Fruit fly (Drosophila melanogaster) whole organism, embryonic: ENCODE measurements around the gene CG31473.

Source experiments
- Atf-2 ChIP-seq: fragments of 200-800 bp; sonication (Bioruptor generic); optimal IDR thresholded peaks from 2 replicates; lab custom pipeline; 2016; ENCODE audit warnings: missing biosample characterization, missing genetic modification characterization
- Atf3 ChIP-seq: fragments of 200-800 bp; sonication (Bioruptor generic); optimal IDR thresholded peaks from 3 replicates; lab custom pipeline; 2016; ENCODE audit warnings: missing biosample characterization, missing genetic modification characterization
- B-H2 ChIP-seq: fragments of 200-800 bp; sonication (Bioruptor generic); optimal IDR thresholded peaks from 2 replicates; lab custom pipeline; 2018; ENCODE audit warnings: missing biosample characterization, mild to moderate bottlenecking, missing genetic modification characterization
- CG10431 ChIP-seq: fragments of 200-800 bp; sonication (Bioruptor generic); optimal IDR thresholded peaks from 3 replicates; lab custom pipeline; 2018; ENCODE audit warnings: missing biosample characterization, mild to moderate bottlenecking, missing genetic modification characterization
- CG10654 ChIP-seq: fragments of 200-800 bp; sonication (Bioruptor generic); optimal IDR thresholded peaks from 2 replicates; lab custom pipeline; 2016; ENCODE audit warnings: missing biosample characterization, missing genetic modification characterization
- CG11456 ChIP-seq: fragments of 200-800 bp; sonication (Bioruptor generic); IDR thresholded peaks from 3 replicates; pipeline ENCODE4 v1.3.6; 2022; ENCODE audit warnings: missing biosample characterization, missing genetic modification characterization
- CG12659 ChIP-seq: fragments of 200-800 bp; sonication (Bioruptor generic); optimal IDR thresholded peaks from 3 replicates; lab custom pipeline; 2017; ENCODE audit warnings: mild to moderate bottlenecking, missing biosample characterization, missing genetic modification reagents, missing genetic modification characterization
- CG12769 ChIP-seq: fragments of 200-800 bp; sonication (Bioruptor generic); optimal IDR thresholded peaks from 2 replicates; lab custom pipeline; 2019; ENCODE audit warnings: missing biosample characterization, mild to moderate bottlenecking, missing genetic modification characterization, moderate library complexity
- CG13296 ChIP-seq: fragments of 200-800 bp; sonication (Bioruptor generic); optimal IDR thresholded peaks from 3 replicates; lab custom pipeline; 2018; ENCODE audit warnings: missing biosample characterization, mild to moderate bottlenecking, missing genetic modification characterization
- CG15696 ChIP-seq: fragments of 200-800 bp; sonication (Bioruptor generic); optimal IDR thresholded peaks from 2 replicates; lab custom pipeline; 2019; ENCODE audit warnings: missing biosample characterization, mild to moderate bottlenecking, missing genetic modification characterization, moderate library complexity
- CG1602 ChIP-seq: fragments of 200-800 bp; sonication (Bioruptor generic); optimal IDR thresholded peaks from 3 replicates; lab custom pipeline; 2016; ENCODE audit warnings: missing biosample characterization, missing genetic modification characterization
- CG17385 ChIP-seq: fragments of 200-800 bp; sonication (Bioruptor generic); optimal IDR thresholded peaks from 3 replicates; lab custom pipeline; 2018; ENCODE audit warnings: missing biosample characterization, mild to moderate bottlenecking, missing genetic modification characterization
- CG17612 ChIP-seq: fragments of 200-800 bp; sonication (Bioruptor generic); IDR thresholded peaks from 2 replicates; pipeline ENCODE4 v1.3.6; 2022; ENCODE audit warnings: missing biosample characterization, missing genetic modification characterization
- CG18476 ChIP-seq: fragments of 200-800 bp; sonication (Bioruptor generic); optimal IDR thresholded peaks from 2 replicates; lab custom pipeline; 2016; ENCODE audit warnings: missing biosample characterization, mild to moderate bottlenecking, missing genetic modification characterization
- CG2120 ChIP-seq: fragments of 200-800 bp; sonication (Bioruptor generic); optimal IDR thresholded peaks from 3 replicates; lab custom pipeline; 2016; ENCODE audit warnings: missing biosample characterization, missing genetic modification characterization
- CG31441 ChIP-seq: fragments of 200-800 bp; sonication (Bioruptor generic); IDR thresholded peaks from 2 replicates; pipeline ENCODE4 v1.3.6; 2022; ENCODE audit warnings: missing biosample characterization, missing genetic modification characterization
- CG3847 ChIP-seq: fragments of 200-800 bp; sonication (Bioruptor generic); IDR thresholded peaks from 2 replicates; pipeline ENCODE4 v1.3.6; 2022; ENCODE audit warnings: missing biosample characterization, missing genetic modification characterization
- CG4820 ChIP-seq: fragments of 200-800 bp; sonication (Bioruptor generic); optimal IDR thresholded peaks from 3 replicates; lab custom pipeline; 2016; ENCODE audit warnings: missing biosample characterization, missing genetic modification characterization
- CG5180 ChIP-seq: fragments of 200-800 bp; sonication (Bioruptor generic); optimal IDR thresholded peaks from 3 replicates; lab custom pipeline; 2017; ENCODE audit warnings: missing biosample characterization, missing genetic modification characterization, mild to moderate bottlenecking, moderate library complexity, missing genetic modification reagents
- CG6813 ChIP-seq: fragments of 200-800 bp; sonication (Bioruptor generic); optimal IDR thresholded peaks from 2 replicates; lab custom pipeline; 2017; ENCODE audit warnings: missing biosample characterization, missing genetic modification characterization, mild to moderate bottlenecking, moderate library complexity, missing genetic modification reagents
- CG7839 ChIP-seq: fragments of 200-800 bp; sonication (Bioruptor generic); optimal IDR thresholded peaks from 3 replicates; lab custom pipeline; 2018; ENCODE audit warnings: missing biosample characterization, mild to moderate bottlenecking, missing genetic modification characterization, moderate library complexity
- CG8281 ChIP-seq: fragments of 200-800 bp; sonication (Bioruptor generic); optimal IDR thresholded peaks from 2 replicates; lab custom pipeline; 2018; ENCODE audit warnings: missing biosample characterization, mild to moderate bottlenecking, missing genetic modification characterization, moderate library complexity
- CG9609 ChIP-seq: fragments of 200-800 bp; sonication (Bioruptor generic); optimal IDR thresholded peaks from 3 replicates; lab custom pipeline; 2016; ENCODE audit warnings: missing biosample characterization, missing genetic modification characterization
- Camta ChIP-seq: fragments of 200-800 bp; sonication (Bioruptor generic); optimal IDR thresholded peaks from 2 replicates; lab custom pipeline; 2016; ENCODE audit warnings: missing biosample characterization, missing genetic modification characterization
- Chrac-16 ChIP-seq: fragments of 200-800 bp; sonication (Bioruptor generic); optimal IDR thresholded peaks from 3 replicates; lab custom pipeline; 2016; ENCODE audit warnings: missing biosample characterization, missing genetic modification characterization
- Dad ChIP-seq: fragments of 200-800 bp; sonication (Bioruptor generic); optimal IDR thresholded peaks from 3 replicates; lab custom pipeline; 2016; ENCODE audit warnings: missing biosample characterization, missing genetic modification characterization
- Fer1 ChIP-seq: fragments of 200-800 bp; sonication (Bioruptor generic); optimal IDR thresholded peaks from 2 replicates; lab custom pipeline; 2017; ENCODE audit warnings: missing biosample characterization, mild to moderate bottlenecking, missing genetic modification characterization
- Fer3 ChIP-seq: fragments of 200-800 bp; sonication (Bioruptor generic); optimal IDR thresholded peaks from 2 replicates; lab custom pipeline; 2018; ENCODE audit warnings: missing biosample characterization, mild to moderate bottlenecking, missing genetic modification characterization, moderate library complexity
- NC2β ChIP-seq: fragments of 200-800 bp; sonication (Bioruptor generic); optimal IDR thresholded peaks from 2 replicates; lab custom pipeline; 2016; ENCODE audit warnings: missing biosample characterization, missing genetic modification characterization
- Oaz ChIP-seq: fragments of 200-800 bp; sonication (Bioruptor generic); IDR thresholded peaks from 2 replicates; pipeline ENCODE4 v1.3.6; 2022; ENCODE audit warnings: missing biosample characterization, missing genetic modification characterization
- Sox102F ChIP-seq: fragments of 200-800 bp; sonication (Bioruptor generic); optimal IDR thresholded peaks from 2 replicates; lab custom pipeline; 2018; ENCODE audit warnings: missing biosample characterization, mild to moderate bottlenecking, missing genetic modification characterization, moderate library complexity
- ab ChIP-seq: fragments of 200-800 bp; sonication (Bioruptor generic); optimal IDR thresholded peaks from 2 replicates; lab custom pipeline; 2016; ENCODE audit warnings: missing biosample characterization, missing genetic modification characterization
- amos ChIP-seq: fragments of 200-800 bp; sonication (Bioruptor generic); IDR thresholded peaks from 2 replicates; pipeline ENCODE4 v1.3.6; 2022; ENCODE audit warnings: missing biosample characterization, missing genetic modification characterization; ENCODE audit not compliant: partially characterized antibody
- az2 ChIP-seq: fragments of 200-800 bp; sonication (Bioruptor generic); optimal IDR thresholded peaks from 3 replicates; lab custom pipeline; 2016; ENCODE audit warnings: missing biosample characterization, missing genetic modification characterization
- cad ChIP-seq: fragments of >200 bp; optimal IDR thresholded peaks from 2 replicates; lab custom pipeline; 2017; ENCODE audit warnings: missing biosample characterization, missing genetic modification characterization
- crp ChIP-seq, 2 experiments: fragments of 200-800 bp; sonication (Bioruptor generic); optimal IDR thresholded peaks; 2 replicates in 1 of 2; 3 replicates in 1 of 2; lab custom pipeline; 2017; ENCODE audit warnings: missing biosample characterization in 2 of 2, missing genetic modification characterization in 2 of 2, mild to moderate bottlenecking in 1 of 2, moderate library complexity in 1 of 2
- dysf ChIP-seq: fragments of 200-800 bp; sonication (Bioruptor generic); IDR thresholded peaks from 3 replicates; pipeline ENCODE4 v1.3.6; 2022; ENCODE audit warnings: missing biosample characterization, missing genetic modification characterization
- emc ChIP-seq: fragments of 200-800 bp; sonication (Bioruptor generic); optimal IDR thresholded peaks from 2 replicates; lab custom pipeline; 2016; ENCODE audit warnings: missing biosample characterization, missing genetic modification characterization
- ewg ChIP-seq: fragments of 200-800 bp; sonication (Bioruptor generic); optimal IDR thresholded peaks from 3 replicates; lab custom pipeline; 2017; ENCODE audit warnings: mild to moderate bottlenecking, missing biosample characterization, missing genetic modification reagents, missing genetic modification characterization
- exex ChIP-seq: fragments of 200-800 bp; sonication (Bioruptor generic); optimal IDR thresholded peaks from 4 replicates; lab custom pipeline; 2018; ENCODE audit warnings: missing biosample characterization, mild to moderate bottlenecking, missing genetic modification characterization, moderate library complexity
- klu ChIP-seq: fragments of 200-800 bp; sonication (Bioruptor generic); IDR thresholded peaks from 2 replicates; pipeline ENCODE4 v1.3.6; 2022; ENCODE audit warnings: missing biosample characterization, missing genetic modification characterization
- nerfin-1 ChIP-seq: fragments of 200-800 bp; sonication (Bioruptor generic); optimal IDR thresholded peaks from 3 replicates; lab custom pipeline; 2019; ENCODE audit warnings: missing biosample characterization, mild to moderate bottlenecking, missing genetic modification characterization, moderate library complexity
- onecut ChIP-seq: fragments of 200-800 bp; sonication (Bioruptor generic); IDR thresholded peaks from 2 replicates; pipeline ENCODE4 v1.3.6; 2022; ENCODE audit warnings: missing biosample characterization, missing genetic modification characterization
- org-1 ChIP-seq: fragments of 200-800 bp; sonication (Bioruptor generic); optimal IDR thresholded peaks from 2 replicates; lab custom pipeline; 2017; ENCODE audit warnings: missing biosample characterization, missing genetic modification characterization
- seq ChIP-seq: fragments of 200-800 bp; sonication (Bioruptor generic); IDR thresholded peaks from 2 replicates; pipeline ENCODE4 v1.3.6; 2022; ENCODE audit warnings: missing biosample characterization, missing genetic modification characterization
- tap ChIP-seq: fragments of 200-800 bp; optimal IDR thresholded peaks from 3 replicates; lab custom pipeline; 2019; ENCODE audit warnings: missing biosample characterization, mild to moderate bottlenecking, missing genetic modification characterization, moderate library complexity
- tin ChIP-seq: fragments of 200-800 bp; sonication (Bioruptor generic); optimal IDR thresholded peaks from 3 replicates; lab custom pipeline; 2016; ENCODE audit warnings: missing biosample characterization, missing genetic modification characterization
- twi ChIP-seq: fragments of 200-800 bp; optimal IDR thresholded peaks from 2 replicates; lab custom pipeline; 2019; ENCODE audit warnings: missing biosample characterization, mild to moderate bottlenecking, missing genetic modification characterization, moderate library complexity
- yki ChIP-seq: fragments of >200 bp; optimal IDR thresholded peaks from 3 replicates; lab custom pipeline; 2018
- z ChIP-seq: fragments of 200-800 bp; sonication (Bioruptor generic); IDR thresholded peaks from 3 replicates; pipeline ENCODE4 v1.3.6; 2022; ENCODE audit warnings: missing biosample characterization, missing genetic modification characterization

CG31473 gene

dm6 chr3R:7813981-7814529 is 2.4 kb downstream of the CG31473 start, which contains the start of gene CG34384 (continued):
- peak; percentile 34 for TF ChIP-seq emc (GFP tag; lab: Kevin White, UChicago)
- TF ChIP-seq CG17612 (GFP tag; lab: Robert Waterston, UW): no peak
- TF ChIP-seq klu: no peak
- peak; percentile 27 for TF ChIP-seq CG9609 (GFP tag; lab: Kevin White, UChicago)
- TF ChIP-seq nerfin-1: peak; percentile 45
- TF ChIP-seq Fer1: peak; percentile 79
- TF ChIP-seq B-H2 (GFP tag; lab: Kevin White, UChicago): peak; percentile 5
- peak; percentile 68 for TF ChIP-seq CG31441
- TF ChIP-seq CG5180 (GFP tag; lab: Kevin White, UChicago): peak; percentile 48
- peak; percentile 35 for TF ChIP-seq CG1602 (GFP tag; lab: Kevin White, UChicago)
- no peak for TF ChIP-seq Oaz (GFP tag; lab: Robert Waterston, UW)
- TF ChIP-seq z: peak; percentile 69; the same call in 1 of the 3 replicates
- TF ChIP-seq yki (lab: Kevin White, UChicago): no peak
- peak; percentile 2 for TF ChIP-seq ewg
- TF ChIP-seq dysf (GFP tag; lab: Robert Waterston, UW): peak; percentile 58; the same call in 2 of the 3 replicates
- peak; percentile 67 for TF ChIP-seq CG13296 (GFP tag; lab: Kevin White, UChicago)
- no peak for TF ChIP-seq Atf3 (GFP tag; lab: Kevin White, UChicago)
- TF ChIP-seq CG10654 (GFP tag; lab: Kevin White, UChicago): peak; percentile 21
- TF ChIP-seq CG11456 (GFP tag; lab: Robert Waterston, UW): 0 out of 3 replicates have a peak, but pooled peaks have one; percentile 68
- no peak for TF ChIP-seq amos (GFP tag; lab: Robert Waterston, UW)
- TF ChIP-seq Camta (GFP tag; lab: Kevin White, UChicago): peak; percentile 46
- no peak for TF ChIP-seq ab (GFP tag; lab: Kevin White, UChicago)
- TF ChIP-seq Fer3 (tag; lab: Kevin White, UChicago): peak; percentile 8
- peak; percentile 50 for TF ChIP-seq CG17385 (GFP tag; lab: Kevin White, UChicago)
- peak; percentile 14 for TF ChIP-seq Chrac-16 (GFP tag; lab: Kevin White, UChicago)
- no peak for TF ChIP-seq CG10431 (GFP tag; lab: Kevin White, UChicago)
- peak; percentile 54 for TF ChIP-seq tap (tag; lab: Kevin White, UChicago)
- TF ChIP-seq CG12769: peak; percentile 42
- peak; percentile 17 for TF ChIP-seq exex
- peak; percentile 72 for TF ChIP-seq CG15696 (tag; lab: Kevin White, UChicago)
- TF ChIP-seq CG3847 (GFP tag; lab: Robert Waterston, UW): peak; percentile 29; the same call in 1 of the 2 replicates
- TF ChIP-seq CG18476 (GFP tag; lab: Kevin White, UChicago): peak; percentile 42
- peak; percentile 50 for TF ChIP-seq CG6813 (GFP tag; lab: Kevin White, UChicago)
- peak; percentile 72 for TF ChIP-seq org-1
- TF ChIP-seq CG8281 (tag; lab: Kevin White, UChicago): peak; percentile 21
- TF ChIP-seq twi (tag; lab: Kevin White, UChicago): no peak
- peak; percentile 14 for TF ChIP-seq Atf-2 (GFP tag; lab: Kevin White, UChicago)
- TF ChIP-seq crp (GFP tag; optimal IDR thresholded peaks at IDR 0.05; lab: Kevin White, UChicago): peak in 1 of 2 experiments; percentile 18
- 0 out of 2 replicates have a peak, but pooled peaks have one; percentile 30 for TF ChIP-seq seq (GFP tag; lab: Robert Waterston, UW)
- peak; percentile 49; the same call in 1 of the 2 replicates for TF ChIP-seq onecut (GFP tag; lab: Robert Waterston, UW)
- peak; percentile 23 for TF ChIP-seq Sox102F (GFP tag; lab: Kevin White, UChicago)
- TF ChIP-seq Dad (GFP tag; lab: Kevin White, UChicago): no peak
- TF ChIP-seq tin (GFP tag; lab: Kevin White, UChicago): peak; percentile 67
- TF ChIP-seq NC2β (GFP tag; lab: Kevin White, UChicago): peak; percentile 22
- peak; percentile 57 for TF ChIP-seq az2
- peak; percentile 77 for TF ChIP-seq CG2120 (GFP tag; lab: Kevin White, UChicago)
- peak; percentile 66 for TF ChIP-seq CG12659 (GFP tag; lab: Kevin White, UChicago)
- peak; percentile 60 for TF ChIP-seq CG7839
- TF ChIP-seq cad (GFP tag; lab: Kevin White, UChicago): no peak
- TF ChIP-seq CG4820 (GFP tag; lab: Kevin White, UChicago): peak; percentile 60
